Worm (Caenorhabditis elegans) whole organism, L1 larva: ENCODE data around the gene idpb-5.
A peak's percentile ranks its signal among the peaks of the same experiment; 100 is the strongest.

ENCODE experiments used
- C16A3.4 ChIP-seq: fragments of 150-350 bp; optimal IDR thresholded peaks from 2 replicates; lab custom pipeline; 2014; ENCODE audit warnings: missing biosample characterization, missing genetic modification characterization
- F16B12.6 ChIP-seq: fragments of 150-350 bp; optimal IDR thresholded peaks from 2 replicates; lab custom pipeline; 2014; ENCODE audit warnings: missing biosample characterization, missing genetic modification characterization
- aha-1 ChIP-seq: fragments of 150-350 bp; optimal IDR thresholded peaks from 2 replicates; lab custom pipeline; 2014; ENCODE audit warnings: missing biosample characterization, missing genetic modification characterization
- alr-1 ChIP-seq: fragments of 200-800 bp; sonication (Bioruptor generic); optimal IDR thresholded peaks from 2 replicates; lab custom pipeline; 2018; ENCODE audit warnings: borderline replicate concordance, mild to moderate bottlenecking, missing genetic modification characterization, missing compliant biosample characterization
- aly-2 ChIP-seq: fragments of 150-350 bp; optimal IDR thresholded peaks from 2 replicates; lab custom pipeline; 2014; ENCODE audit warnings: missing biosample characterization, missing genetic modification characterization
- ama-1 ChIP-seq: fragments of 150-350 bp; optimal IDR thresholded peaks from 2 replicates; lab custom pipeline; 2014
- blmp-1 ChIP-seq: fragments of 150-350 bp; optimal IDR thresholded peaks from 2 replicates; lab custom pipeline; 2014; ENCODE audit warnings: missing biosample characterization, missing genetic modification characterization
- ceh-90 ChIP-seq: sonication (generic microtip); optimal IDR thresholded peaks from 2 replicates; lab custom pipeline; 2016; ENCODE audit warnings: missing genetic modification characterization, missing compliant biosample characterization
- dpl-1 ChIP-seq, 3 experiments: fragments of 150-350 bp in 2 of 3; sonication (generic microtip) in 1 of 3; optimal IDR thresholded peaks; 2 replicates each; lab custom pipeline; 2014 to 2017; ENCODE audit warnings: missing biosample characterization in 3 of 3, missing genetic modification characterization in 3 of 3, missing genetic modification reagents in 3 of 3
- efl-1 ChIP-seq, 4 experiments: fragments of 150-350 bp; optimal IDR thresholded peaks in 3 of 4; peaks in 1 of 4; 1 replicate in 1 of 4; 2 replicates in 3 of 4; lab custom pipeline; 2014; ENCODE audit warnings: missing biosample characterization in 2 of 4, missing genetic modification characterization in 2 of 4, missing genetic modification reagents in 2 of 4
- egl-27 ChIP-seq, 2 experiments: fragments of 150-350 bp in 1 of 2; sonication (generic microtip); optimal IDR thresholded peaks; 3 replicates each; lab custom pipeline; 2017 to 2018; ENCODE audit warnings: missing biosample characterization in 2 of 2, missing genetic modification characterization in 2 of 2, missing genetic modification reagents in 2 of 2
- fkh-4 ChIP-seq: sonication (generic microtip); optimal IDR thresholded peaks from 2 replicates; lab custom pipeline; 2016; ENCODE audit warnings: missing compliant biosample characterization, missing genetic modification characterization, borderline replicate concordance
- fkh-8 ChIP-seq: sonication (generic microtip); optimal IDR thresholded peaks from 2 replicates; lab custom pipeline; 2016; ENCODE audit warnings: mild to moderate bottlenecking, missing genetic modification characterization, missing compliant biosample characterization
- fos-1 ChIP-seq: fragments of 150-350 bp; optimal IDR thresholded peaks from 2 replicates; lab custom pipeline; 2014; ENCODE audit warnings: missing biosample characterization, missing genetic modification characterization
- hlh-4 ChIP-seq: sonication (generic microtip); optimal IDR thresholded peaks from 2 replicates; lab custom pipeline; 2016; ENCODE audit warnings: mild to moderate bottlenecking, missing genetic modification characterization, missing compliant biosample characterization
- hpl-2 ChIP-seq: fragments of 150-350 bp; optimal IDR thresholded peaks from 2 replicates; lab custom pipeline; 2014; ENCODE audit warnings: missing biosample characterization, missing genetic modification reagents, missing genetic modification characterization
- irx-1 ChIP-seq: sonication (generic microtip); optimal IDR thresholded peaks from 2 replicates; lab custom pipeline; 2016; ENCODE audit warnings: missing genetic modification characterization, missing compliant biosample characterization
- lin-14 ChIP-seq: fragments of 200-800 bp; sonication (Bioruptor generic); optimal IDR thresholded peaks from 2 replicates; lab custom pipeline; 2018; ENCODE audit warnings: mild to moderate bottlenecking, missing genetic modification characterization, moderate library complexity, missing compliant biosample characterization
- lin-15B ChIP-seq: fragments of 150-350 bp; sonication (generic microtip); optimal IDR thresholded peaks from 3 replicates; lab custom pipeline; 2014; ENCODE audit warnings: missing biosample characterization, missing genetic modification characterization
- lin-35 ChIP-seq, 2 experiments: fragments of 150-350 bp; optimal IDR thresholded peaks; 2 replicates each; lab custom pipeline; 2014; ENCODE audit warnings: missing biosample characterization in 2 of 2, missing genetic modification characterization in 2 of 2, missing genetic modification reagents in 2 of 2
- lin-39 ChIP-seq: fragments of 150-350 bp; optimal IDR thresholded peaks from 2 replicates; lab custom pipeline; 2014; ENCODE audit warnings: missing biosample characterization, missing genetic modification reagents, missing genetic modification characterization
- lir-3 ChIP-seq: sonication (generic microtip); optimal IDR thresholded peaks from 2 replicates; lab custom pipeline; 2016; ENCODE audit warnings: mild to moderate bottlenecking, missing genetic modification characterization, moderate library complexity, missing compliant biosample characterization; ENCODE audit not compliant: poor library complexity
- lsy-2 ChIP-seq, 2 experiments: fragments of 150-350 bp; optimal IDR thresholded peaks; 2 replicates each; lab custom pipeline; 2014; ENCODE audit warnings: missing biosample characterization in 2 of 2, missing genetic modification characterization in 2 of 2
- mdl-1 ChIP-seq, 2 experiments: fragments of 150-350 bp; optimal IDR thresholded peaks; 2 replicates each; lab custom pipeline; 2014 to 2017; ENCODE audit warnings: missing biosample characterization in 2 of 2, missing genetic modification characterization in 2 of 2, inconsistent platforms in 1 of 2
- mef-2 ChIP-seq: fragments of 150-350 bp; optimal IDR thresholded peaks from 2 replicates; lab custom pipeline; 2014; ENCODE audit warnings: missing biosample characterization, missing genetic modification characterization
- nhr-19 ChIP-seq: fragments of 200-800 bp; sonication (Bioruptor generic); conservative IDR thresholded peaks from 2 replicates; pipeline ENCODE4 v1.3.6; 2022; ENCODE audit warnings: missing genetic modification characterization, missing compliant biosample characterization
- nhr-28 ChIP-seq: fragments of 150-350 bp; optimal IDR thresholded peaks from 2 replicates; lab custom pipeline; 2014; ENCODE audit warnings: missing biosample characterization, missing genetic modification characterization
- nhr-71 ChIP-seq: sonication (generic microtip); optimal IDR thresholded peaks from 2 replicates; lab custom pipeline; 2016; ENCODE audit warnings: mild to moderate bottlenecking, missing genetic modification characterization, moderate library complexity, missing compliant biosample characterization
- nhr-85 ChIP-seq: sonication (generic microtip); peaks from one replicate; lab custom pipeline; 2016; ENCODE audit warnings: missing genetic modification characterization, inconsistent platforms, missing compliant biosample characterization
- pag-3 ChIP-seq: sonication (generic microtip); optimal IDR thresholded peaks from 2 replicates; lab custom pipeline; 2017; ENCODE audit warnings: missing genetic modification characterization, mild to moderate bottlenecking, missing compliant biosample characterization, antibody characterized with exemption, borderline replicate concordance; ENCODE audit not compliant: insufficient read depth
- snu-23 ChIP-seq: sonication (generic microtip); optimal IDR thresholded peaks from 2 replicates; lab custom pipeline; 2016; ENCODE audit warnings: missing genetic modification characterization, missing compliant biosample characterization
- sox-4 ChIP-seq: sonication (generic microtip); optimal IDR thresholded peaks from 2 replicates; lab custom pipeline; 2016; ENCODE audit warnings: missing genetic modification characterization, missing compliant biosample characterization
- sptf-1 ChIP-seq: fragments of 150-350 bp; optimal IDR thresholded peaks from 2 replicates; lab custom pipeline; 2014; ENCODE audit warnings: missing biosample characterization, missing genetic modification characterization
- sup-37 ChIP-seq: fragments of 200-800 bp; sonication (Bioruptor generic); optimal IDR thresholded peaks from 2 replicates; lab custom pipeline; 2018; ENCODE audit warnings: mild to moderate bottlenecking, missing genetic modification characterization, missing compliant biosample characterization
- unc-30 ChIP-seq: sonication (generic microtip); optimal IDR thresholded peaks from 2 replicates; lab custom pipeline; 2017; ENCODE audit warnings: missing biosample characterization, missing genetic modification characterization
- unc-62 ChIP-seq: fragments of 150-350 bp; optimal IDR thresholded peaks from 2 replicates; lab custom pipeline; 2014; ENCODE audit warnings: missing biosample characterization, missing genetic modification reagents, missing genetic modification characterization
- unc-86 ChIP-seq: sonication (generic microtip); optimal IDR thresholded peaks from 2 replicates; lab custom pipeline; 2016; ENCODE audit warnings: missing genetic modification characterization, missing compliant biosample characterization
- xbp-1 ChIP-seq: sonication (generic microtip); optimal IDR thresholded peaks from 2 replicates; lab custom pipeline; 2016; ENCODE audit warnings: missing genetic modification characterization, missing compliant biosample characterization
- zip-4 ChIP-seq: fragments of 200-800 bp; sonication (Bioruptor generic); optimal IDR thresholded peaks from 2 replicates; lab custom pipeline; 2018; ENCODE audit warnings: mild to moderate bottlenecking, missing genetic modification characterization, moderate library complexity, missing compliant biosample characterization
- ztf-11 ChIP-seq, 2 experiments: sonication (generic microtip); optimal IDR thresholded peaks; 2 replicates each; lab custom pipeline; 2016 to 2017; ENCODE audit warnings: missing genetic modification characterization in 2 of 2, missing biosample characterization in 1 of 2, missing compliant biosample characterization in 1 of 2
- ztf-4 ChIP-seq: fragments of 150-350 bp; optimal IDR thresholded peaks from 2 replicates; lab custom pipeline; 2014; ENCODE audit warnings: missing biosample characterization, missing genetic modification characterization

The idpb-5 gene

ce11 chrV:11818064-11818463, 21.3 kb upstream of the idpb-5 start:
- TF ChIP-seq nhr-19 (GFP tag; lab: Robert Waterston, UW), result no peak
- TF ChIP-seq C16A3.4 (tag; lab: Kevin White, UChicago), result no peak
- TF ChIP-seq nhr-85, result peak; percentile 70
- TF ChIP-seq efl-1 (optimal IDR thresholded peaks at IDR 0.05; lab: Kevin White, UChicago), result no peak
- TF ChIP-seq efl-1 (GFP tag; optimal IDR thresholded peaks at IDR 0.05 in 1 of 2; lab: Kevin White, UChicago), result peak in 1 of 2 experiments; percentile 65
- TF ChIP-seq snu-23, result no peak
- no peak for TF ChIP-seq unc-86 (tag; lab: Kevin White, UChicago)

- no peak for TF ChIP-seq nhr-19 (GFP tag; lab: Robert Waterston, UW)
- TF ChIP-seq unc-62 (GFP tag; lab: Kevin White, UChicago), result no peak
- peak; percentile 76 for TF ChIP-seq ama-1 (lab: Kevin White, UChicago)
- no peak for TF ChIP-seq aha-1 (tag; lab: Kevin White, UChicago)
- no peak for TF ChIP-seq efl-1 (optimal IDR thresholded peaks at IDR 0.05; lab: Kevin White, UChicago)
- TF ChIP-seq efl-1 (GFP tag; optimal IDR thresholded peaks at IDR 0.05 in 1 of 2; lab: Kevin White, UChicago), result peak in 1 of 2 experiments; percentile 7
- TF ChIP-seq zip-4, result no peak
- no peak for TF ChIP-seq lin-15B (tag; lab: Kevin White, UChicago)
- no peak for TF ChIP-seq mef-2 (tag; lab: Kevin White, UChicago)
Measured at ce11 chrV:11818786-11819185, 20.5 kb upstream of the idpb-5 start.

- TF ChIP-seq efl-1 (optimal IDR thresholded peaks at IDR 0.05; lab: Kevin White, UChicago) (no peak), efl-1 (GFP tag; optimal IDR thresholded peaks at IDR 0.05 in 1 of 2; lab: Kevin White, UChicago) (peak in 1 of 2 experiments; percentile 65), ztf-11 (tag; optimal IDR thresholded peaks at IDR 0.05; lab: Kevin White, UChicago) (no peak)
Measured at ce11 chrV:11819451-11819850, 19.9 kb upstream of the idpb-5 start.

- TF ChIP-seq egl-27 (tag; optimal IDR thresholded peaks at IDR 0.05; lab: Kevin White, UChicago) (no peak), sox-4 (no peak), nhr-85 (peak; percentile 61), snu-23 (no peak), unc-86 (tag; lab: Kevin White, UChicago) (no peak), nhr-71 (tag; lab: Kevin White, UChicago) (peak; percentile 1), lin-35 (GFP tag; optimal IDR thresholded peaks at IDR 0.05; lab: Kevin White, UChicago) (peak in 1 of 2 experiments; percentile 3), ama-1 (lab: Kevin White, UChicago) (peak; percentile 2)
Measured at ce11 chrV:11820551-11820950, 18.8 kb upstream of the idpb-5 start.

ce11 chrV:11822461-11822939, 16.8 kb upstream of the idpb-5 start, which contains the start of gene pyc-1:
pyc-1 (minus strand) TSS chrV:11822529.
- TF ChIP-seq fkh-8 (tag; lab: Kevin White, UChicago) (no peak), dpl-1 (GFP tag; optimal IDR thresholded peaks at IDR 0.05; lab: Kevin White, UChicago) (peak; percentile 14 to 39 (median 24)), ceh-90 (tag; lab: Kevin White, UChicago) (no peak), lin-15B (tag; lab: Kevin White, UChicago) (no peak), xbp-1 (no peak), fkh-4 (tag; lab: Kevin White, UChicago) (no peak), pag-3 (no peak), sup-37 (GFP tag; lab: Kevin White, UChicago) (peak; percentile 1), mdl-1 (tag; optimal IDR thresholded peaks at IDR 0.05; lab: Kevin White, UChicago) (peak in 1 of 2 experiments; percentile 6), irx-1 (no peak), unc-30 (tag; lab: Kevin White, UChicago) (no peak), C16A3.4 (tag; lab: Kevin White, UChicago) (peak; percentile 18), lsy-2 (tag; optimal IDR thresholded peaks at IDR 0.05; lab: Kevin White, UChicago) (peak; percentile 22 to 37), lin-14 (peak; percentile 64), blmp-1 (tag; lab: Kevin White, UChicago) (peak; percentile 6), nhr-28 (tag; lab: Kevin White, UChicago) (no peak), ztf-4 (tag; lab: Kevin White, UChicago) (peak; percentile 13), hpl-2 (GFP tag; lab: Kevin White, UChicago) (no peak), lin-39 (tag; lab: Kevin White, UChicago) (no peak), ama-1 (lab: Kevin White, UChicago) (peak; percentile 69), sox-4 (no peak), unc-62 (GFP tag; lab: Kevin White, UChicago) (no peak), sptf-1 (tag; lab: Kevin White, UChicago) (no peak), alr-1 (no peak), egl-27 (tag; optimal IDR thresholded peaks at IDR 0.05; lab: Kevin White, UChicago) (no peak), lin-35 (GFP tag; optimal IDR thresholded peaks at IDR 0.05; lab: Kevin White, UChicago) (peak in 1 of 2 experiments; percentile 72), hlh-4 (no peak), F16B12.6 (no peak), aly-2 (tag; lab: Kevin White, UChicago) (no peak), efl-1 (optimal IDR thresholded peaks at IDR 0.05; lab: Kevin White, UChicago) (peak in 1 of 2 experiments; percentile 1), efl-1 (GFP tag; optimal IDR thresholded peaks at IDR 0.05 in 1 of 2; lab: Kevin White, UChicago) (no peak), lir-3 (tag; lab: Kevin White, UChicago) (peak; percentile 52), fos-1 (tag; lab: Kevin White, UChicago) (no peak)
